Fruit fly (Drosophila melanogaster): ENCODE data around the gene CG11262.

Gene CG11262

dm6 chr3L:13041292-13042067, 46.5 kb downstream of the CG11262 start, which contains the start of gene RpS4 (continued):
- TF ChIP-seq CG14014 (GFP tag; IDR thresholded peaks at IDR 0.05) (peak; percentile 89), Pdp1 (GFP tag; optimal IDR thresholded peaks at IDR 0.05) (peak; percentile 75 to 87), ro (GFP tag; IDR thresholded peaks at IDR 0.05) (peak; percentile 6; the same call in 1 of the 2 replicates), ttk (GFP tag; IDR thresholded peaks at IDR 0.05) (peak; percentile 76), Vsx1 (GFP tag; optimal IDR thresholded peaks at IDR 0.05) (peak; percentile 90), so (GFP tag; IDR thresholded peaks at IDR 0.05) (peak; percentile 68; the same call in 1 of the 3 replicates), CG8388 (GFP tag; optimal IDR thresholded peaks at IDR 0.05) (peak; percentile 71), yki (optimal IDR thresholded peaks at IDR 0.05) (no peak), oc (tag; optimal IDR thresholded peaks at IDR 0.05) (peak; percentile 88), crp (GFP tag; optimal IDR thresholded peaks at IDR 0.05) (peak in 1 of 2 experiments; percentile 62), NC2α (GFP tag; optimal IDR thresholded peaks at IDR 0.05) (peak; percentile 61), prd (optimal IDR thresholded peaks at IDR 0.05) (no peak), prd (GFP tag; IDR thresholded peaks at IDR 0.05) (peak; percentile 73), trem (tag; optimal IDR thresholded peaks at IDR 0.05) (peak; percentile 66), kah (GFP tag; optimal IDR thresholded peaks at IDR 0.05) (peak; percentile 91), B-H2 (GFP tag; optimal IDR thresholded peaks at IDR 0.05) (peak; percentile 98), CG12942 (GFP tag; optimal IDR thresholded peaks at IDR 0.05) (peak; percentile 54), CG10959 (GFP tag; IDR thresholded peaks at IDR 0.05) (peak; percentile 77), ftz-f1 (GFP tag; optimal IDR thresholded peaks at IDR 0.05) (peak; percentile 65), E2f1 (GFP tag; IDR thresholded peaks at IDR 0.05) (peak; percentile 84), CG7963 (GFP tag; IDR thresholded peaks at IDR 0.05; ENCODE audit: partially characterized antibody) (no peak), bab2 (GFP tag; optimal IDR thresholded peaks at IDR 0.05) (peak; percentile 63), Hand (GFP tag; optimal IDR thresholded peaks at IDR 0.05) (peak; percentile 95), slp2 (GFP tag; optimal IDR thresholded peaks at IDR 0.05) (peak; percentile 88), eyg (GFP tag; optimal IDR thresholded peaks at IDR 0.05) (peak; percentile 92), bbx (GFP tag; IDR thresholded peaks at IDR 0.05; ENCODE audit: partially characterized antibody) (peak; percentile 48; the same call in 1 of the 2 replicates), ken (GFP tag; IDR thresholded peaks at IDR 0.05) (peak; percentile 88), CG1233 (GFP tag; optimal IDR thresholded peaks at IDR 0.05) (peak; percentile 95), Trl (optimal IDR thresholded peaks at IDR 0.05) (no peak), Trl (GFP tag; optimal IDR thresholded peaks at IDR 0.05) (peak; percentile 89), CG3281 (GFP tag; optimal IDR thresholded peaks at IDR 0.05) (peak; percentile 95), CG4360 (GFP tag; IDR thresholded peaks at IDR 0.05) (peak; percentile 56), CG16779 (GFP tag; IDR thresholded peaks at IDR 0.05) (peak; percentile 90), CG11085 (GFP tag; IDR thresholded peaks at IDR 0.05) (peak; percentile 77), croc (GFP tag; conservative IDR thresholded peaks at IDR 0.05) (peak; percentile 56), row (GFP tag; IDR thresholded peaks at IDR 0.05) (peak; percentile 92), Rx (GFP tag; IDR thresholded peaks at IDR 0.05) (peak; percentile 85), ara (GFP tag; IDR thresholded peaks at IDR 0.05) (peak; percentile 77), Neu2 (GFP tag; optimal IDR thresholded peaks at IDR 0.05; ENCODE audit: borderline replicate concordance) (peak; percentile 65), Nf-YC (tag; optimal IDR thresholded peaks at IDR 0.05) (peak; percentile 70), BEAF-32 (GFP tag; optimal IDR thresholded peaks at IDR 0.05) (peak; percentile 53), Dek (tag; optimal IDR thresholded peaks at IDR 0.05) (peak; percentile 81), hth (optimal IDR thresholded peaks at IDR 0.05) (no peak), CG18599 (GFP tag; optimal IDR thresholded peaks at IDR 0.05) (peak; percentile 90), gsb (GFP tag; IDR thresholded peaks at IDR 0.05) (peak; percentile 71), tll (GFP tag; optimal IDR thresholded peaks at IDR 0.05) (peak; percentile 32 to 33), CG8924 (tag; optimal IDR thresholded peaks at IDR 0.05) (peak; percentile 73), Hr51 (GFP tag; optimal IDR thresholded peaks at IDR 0.05) (peak; percentile 77 to 78), CG34224 (GFP tag; IDR thresholded peaks at IDR 0.05; ENCODE audit: partially characterized antibody) (no peak)

Measured in whole organism, embryonic.